Worm (Caenorhabditis elegans): ENCODE results near the gene ccnk-1.

Gene ccnk-1

DNA sequence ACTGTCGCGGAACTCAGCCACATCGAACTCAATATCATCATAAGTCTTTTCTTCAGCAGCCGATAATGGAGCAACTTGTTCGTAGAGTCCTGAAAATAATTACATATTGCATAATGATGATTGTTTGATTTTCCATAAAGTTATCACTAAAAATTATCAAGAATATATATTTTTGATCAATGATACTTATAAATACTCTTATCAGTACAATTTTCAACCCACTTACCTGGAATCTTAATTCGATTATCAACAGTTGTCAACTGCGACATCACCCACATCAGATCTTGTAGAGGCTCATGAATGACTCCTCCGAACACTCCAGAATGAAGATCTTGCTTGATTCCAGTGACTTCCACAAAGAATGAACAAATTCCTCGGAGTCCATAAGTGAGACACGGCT lies 16.4 kb upstream of the ccnk-1 start:
- peak; percentile 44 for TF ChIP-seq elt-2 (tag; optimal IDR thresholded peaks at IDR 0.05)
- TF ChIP-seq nhr-76 (tag; optimal IDR thresholded peaks at IDR 0.05) = no peak

DNA sequence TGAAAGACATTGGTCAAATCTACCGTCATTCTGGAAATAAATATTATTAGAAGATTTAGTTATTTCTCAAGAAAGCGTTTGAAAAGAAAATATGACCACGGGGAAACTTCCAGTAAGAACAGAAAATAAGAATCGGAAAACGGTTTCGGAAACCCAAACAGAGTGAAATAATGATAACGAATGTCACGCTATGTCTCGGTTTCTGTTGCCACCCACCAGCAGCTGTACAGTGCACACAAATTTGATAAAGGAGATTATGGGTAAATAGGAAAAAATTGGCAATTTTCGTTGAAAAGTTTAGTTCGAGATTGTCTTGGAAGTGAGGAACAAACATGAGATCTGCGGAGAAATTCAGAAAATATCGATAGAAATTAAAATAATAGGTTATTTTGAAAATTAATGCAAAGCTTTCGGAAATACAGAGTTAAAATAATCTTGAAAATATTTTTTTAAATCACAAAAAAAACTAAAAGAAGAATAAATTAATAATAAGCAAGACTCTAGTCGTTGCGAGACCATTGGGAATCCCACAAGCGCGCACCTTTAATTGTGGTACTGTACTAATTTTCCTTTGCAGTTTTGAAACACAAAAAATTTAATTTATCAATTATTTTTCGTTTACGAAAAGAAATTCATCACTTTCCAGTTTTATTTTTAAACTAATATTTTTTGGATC lies 15.2 kb upstream of the ccnk-1 start, which contains the start of gene pes-9:
pes-9 (minus strand) TSS at position 30 of the 676 bp plus-strand sequence.
- TF ChIP-seq lin-35 (GFP tag; optimal IDR thresholded peaks at IDR 0.05) = peak in 1 of 2 experiments; percentile 4
- no peak for TF ChIP-seq hlh-17 (GFP tag; optimal IDR thresholded peaks at IDR 0.05; ENCODE audit: borderline replicate concordance)
- TF ChIP-seq hlh-4 (tag; optimal IDR thresholded peaks at IDR 0.05) = no peak
- TF ChIP-seq sox-4 (tag; optimal IDR thresholded peaks at IDR 0.05) = no peak
- TF ChIP-seq efl-1 (optimal IDR thresholded peaks at IDR 0.05) = no peak
- TF ChIP-seq efl-1 (GFP tag; optimal IDR thresholded peaks at IDR 0.05 in 1 of 2) = peak in 1 of 2 experiments; percentile 9
- no peak for TF ChIP-seq ceh-88 (GFP tag; IDR thresholded peaks at IDR 0.05)
- TF ChIP-seq hpl-2 (GFP tag; optimal IDR thresholded peaks at IDR 0.05) = no peak
- peak; percentile 42 for TF ChIP-seq elt-2 (tag; optimal IDR thresholded peaks at IDR 0.05)

DNA sequence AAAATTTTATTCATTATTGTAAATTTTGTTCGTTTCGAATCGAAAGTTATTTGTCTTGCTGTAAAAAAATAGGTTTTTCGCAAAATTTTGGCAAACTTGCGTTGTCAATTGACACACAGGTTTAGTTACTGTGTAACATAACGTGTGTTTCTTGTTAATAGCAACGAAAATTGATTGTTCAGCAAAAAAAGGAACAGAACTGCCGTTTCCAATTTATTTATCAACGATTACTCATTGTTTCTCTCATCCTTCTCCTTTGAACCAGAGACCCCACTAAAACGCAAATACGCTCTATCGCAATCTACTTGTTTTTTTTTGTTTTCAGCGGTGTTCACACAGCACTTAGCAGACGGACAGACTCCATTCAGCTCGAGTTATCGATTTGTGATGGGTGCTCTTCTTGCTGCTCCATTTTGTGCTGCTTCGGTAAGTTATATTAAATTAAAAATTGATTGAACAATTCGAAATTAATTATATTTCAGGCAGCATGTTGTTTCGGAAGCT lies 14.6 kb upstream of the ccnk-1 start, which contains the start of gene R11H6.2:
R11H6.2 (plus strand) TSS at position 326 of the 504 bp plus-strand sequence.
- TF ChIP-seq tlp-1 (tag; optimal IDR thresholded peaks at IDR 0.05) (no peak), ceh-8 (GFP tag; optimal IDR thresholded peaks at IDR 0.05) (no peak), lin-35 (GFP tag; optimal IDR thresholded peaks at IDR 0.05) (peak; percentile 19 to 45), mef-2 (tag; optimal IDR thresholded peaks at IDR 0.05) (no peak), ceh-90 (tag; optimal IDR thresholded peaks at IDR 0.05) (no peak), ces-1 (GFP tag; optimal IDR thresholded peaks at IDR 0.05) (no peak), lsy-2 (tag; optimal IDR thresholded peaks at IDR 0.05) (peak in 1 of 2 experiments; percentile 57), lir-3 (tag; optimal IDR thresholded peaks at IDR 0.05; ENCODE audit: poor library complexity) (no peak), ama-1 (optimal IDR thresholded peaks at IDR 0.05) (no peak), C16A3.4 (tag; optimal IDR thresholded peaks at IDR 0.05) (peak; percentile 3), unc-130 (tag; optimal IDR thresholded peaks at IDR 0.05) (no peak), vab-15 (tag; optimal IDR thresholded peaks at IDR 0.05) (no peak), sup-37 (GFP tag; optimal IDR thresholded peaks at IDR 0.05) (no peak), rnt-1 (tag; optimal IDR thresholded peaks at IDR 0.05) (peak; percentile 31), ceh-88 (GFP tag; IDR thresholded peaks at IDR 0.05) (no peak), pax-3 (tag; optimal IDR thresholded peaks at IDR 0.05) (no peak), unc-30 (tag; optimal IDR thresholded peaks at IDR 0.05) (no peak), hlh-17 (GFP tag; optimal IDR thresholded peaks at IDR 0.05; ENCODE audit: borderline replicate concordance) (no peak), jun-1 (tag; optimal IDR thresholded peaks at IDR 0.05) (no peak), aha-1 (tag; optimal IDR thresholded peaks at IDR 0.05) (no peak), ztf-11 (tag; optimal IDR thresholded peaks at IDR 0.05) (no peak), C04F5.9 (tag; optimal IDR thresholded peaks at IDR 0.05) (no peak), lin-14 (GFP tag; optimal IDR thresholded peaks at IDR 0.05) (peak; percentile 81), F16B12.6 (tag; optimal IDR thresholded peaks at IDR 0.05) (no peak), nhr-19 (GFP tag; conservative IDR thresholded peaks at IDR 0.05) (no peak), unc-98 (GFP tag; IDR thresholded peaks at IDR 0.05) (no peak), aly-2 (tag; optimal IDR thresholded peaks at IDR 0.05) (no peak), nhr-237 (tag; optimal IDR thresholded peaks at IDR 0.05) (no peak), elt-2 (tag; optimal IDR thresholded peaks at IDR 0.05) (no peak), blmp-1 (tag; optimal IDR thresholded peaks at IDR 0.05) (peak; percentile 1), nhr-11 (tag; optimal IDR thresholded peaks at IDR 0.05) (no peak), isw-1 (GFP tag; IDR thresholded peaks at IDR 0.05) (no peak), nhr-47 (tag; optimal IDR thresholded peaks at IDR 0.05) (no peak), efl-1 (optimal IDR thresholded peaks at IDR 0.05) (peak; percentile 16 to 35), efl-1 (GFP tag; optimal IDR thresholded peaks at IDR 0.05 in 1 of 2) (peak; percentile 36 to 51), unc-86 (tag; optimal IDR thresholded peaks at IDR 0.05) (no peak), dpl-1 (GFP tag; optimal IDR thresholded peaks at IDR 0.05) (peak in 1 of 3 experiments; percentile 52), elt-3 (tag; optimal IDR thresholded peaks at IDR 0.05) (no peak), lin-13 (GFP tag; optimal IDR thresholded peaks at IDR 0.05) (no peak), fkh-4 (tag; optimal IDR thresholded peaks at IDR 0.05; ENCODE audit: borderline replicate concordance) (no peak), mep-1 (tag; optimal IDR thresholded peaks at IDR 0.05) (peak; percentile 27), C34B4.2 (tag; optimal IDR thresholded peaks at IDR 0.05) (no peak), unc-62 (GFP tag; optimal IDR thresholded peaks at IDR 0.05) (no peak)

Measured in whole organism, L1 larva.